Fruit fly (Drosophila melanogaster) whole organism, embryonic: Measurements from ENCODE around the gene Arp10.
A peak's percentile ranks its signal among the peaks of the same experiment; 100 is the strongest.

ENCODE experiments used
- CG12071 ChIP-seq: fragments of 200-800 bp; sonication (Bioruptor generic); optimal IDR thresholded peaks from 3 replicates; lab custom pipeline; 2018; ENCODE audit warnings: missing biosample characterization, mild to moderate bottlenecking, missing genetic modification characterization
- CG1233 ChIP-seq: fragments of 200-800 bp; sonication (Bioruptor generic); optimal IDR thresholded peaks from 4 replicates; lab custom pipeline; 2018; ENCODE audit warnings: missing biosample characterization, mild to moderate bottlenecking, missing genetic modification characterization
- Med ChIP-seq: fragments of 200-800 bp; sonication (Bioruptor generic); peaks from one replicate; lab custom pipeline; 2016; ENCODE audit warnings: missing biosample characterization, missing genetic modification characterization, mild to moderate bottlenecking, inconsistent platforms, moderate library complexity

The Arp10 gene

DNA sequence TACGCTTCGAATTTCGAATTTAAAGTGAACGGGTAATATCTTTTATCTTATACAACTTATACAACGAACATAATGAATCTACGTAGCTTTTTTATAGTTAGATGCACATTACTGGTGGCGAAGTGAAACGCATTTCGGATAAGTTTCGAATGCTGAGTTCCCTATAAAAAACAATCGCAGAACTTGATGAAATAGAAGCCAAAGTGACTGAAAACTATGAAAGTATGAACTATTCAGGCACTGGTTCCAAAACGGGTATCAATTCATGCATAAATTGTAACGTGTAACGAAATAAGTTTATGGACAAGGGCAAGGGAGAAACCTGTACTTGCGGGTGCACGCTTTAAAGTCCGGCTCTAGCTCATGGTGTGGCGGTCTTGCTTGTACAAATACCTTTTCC lies 50.1 kb downstream of the Arp10 start (continued):
- no peak for TF ChIP-seq CG12071 (GFP tag; lab: Kevin White, UChicago)
- TF ChIP-seq Med (GFP tag; lab: Kevin White, UChicago): peak; percentile 9
- TF ChIP-seq CG1233 (GFP tag; lab: Kevin White, UChicago): no peak
